Worm (Caenorhabditis elegans) whole organism, L2 larva: ENCODE data around the gene srt-53.

Experiments
- C34F6.9 ChIP-seq: fragments of 150-350 bp; optimal IDR thresholded peaks from 2 replicates; lab custom pipeline; 2014; ENCODE audit warnings: missing biosample characterization, missing genetic modification characterization
- Y55F3AM.14 ChIP-seq: fragments of 200-800 bp; sonication (Bioruptor generic); optimal IDR thresholded peaks from 2 replicates; lab custom pipeline; 2018; ENCODE audit warnings: mild to moderate bottlenecking, missing genetic modification characterization, missing compliant biosample characterization
- aly-2 ChIP-seq: fragments of 150-350 bp; optimal IDR thresholded peaks from 2 replicates; lab custom pipeline; 2014; ENCODE audit warnings: missing biosample characterization, missing genetic modification characterization
- ama-1 ChIP-seq: fragments of 150-350 bp; optimal IDR thresholded peaks from 2 replicates; lab custom pipeline; 2018; ENCODE audit warnings: inconsistent platforms
- blmp-1 ChIP-seq: sonication (generic microtip); optimal IDR thresholded peaks from 2 replicates; lab custom pipeline; 2017; ENCODE audit warnings: missing genetic modification characterization, mild to moderate bottlenecking, missing compliant biosample characterization, antibody characterized with exemption, moderate library complexity; ENCODE audit not compliant: insufficient read depth
- ceh-16 ChIP-seq: fragments of 150-350 bp; optimal IDR thresholded peaks from 2 replicates; lab custom pipeline; 2014; ENCODE audit warnings: missing biosample characterization, missing genetic modification characterization
- ceh-82 ChIP-seq: fragments of 150-350 bp; optimal IDR thresholded peaks from 2 replicates; lab custom pipeline; 2014; ENCODE audit warnings: missing biosample characterization, missing genetic modification characterization
- crh-2 ChIP-seq: sonication (generic microtip); optimal IDR thresholded peaks from 2 replicates; lab custom pipeline; 2017; ENCODE audit warnings: missing biosample characterization, missing genetic modification characterization
- egl-27 ChIP-seq: sonication (generic microtip); optimal IDR thresholded peaks from 3 replicates; lab custom pipeline; 2017; ENCODE audit warnings: missing biosample characterization, missing genetic modification reagents, missing genetic modification characterization
- elt-3 ChIP-seq: sonication (generic microtip); optimal IDR thresholded peaks from 2 replicates; lab custom pipeline; 2017; ENCODE audit warnings: missing biosample characterization, missing genetic modification characterization
- fos-1 ChIP-seq: fragments of 150-350 bp; optimal IDR thresholded peaks from 2 replicates; lab custom pipeline; 2014; ENCODE audit warnings: missing biosample characterization, missing genetic modification characterization
- gmeb-1 ChIP-seq: fragments of 150-350 bp; optimal IDR thresholded peaks from 2 replicates; lab custom pipeline; 2014; ENCODE audit warnings: missing biosample characterization, missing genetic modification characterization
- lin-11 ChIP-seq: fragments of 150-350 bp; sonication (generic microtip); optimal IDR thresholded peaks from 2 replicates; lab custom pipeline; 2014; ENCODE audit warnings: missing biosample characterization, missing genetic modification characterization, inconsistent platforms, mixed read lengths
- lsy-2 ChIP-seq, 2 experiments: fragments of 150-350 bp in 1 of 2; sonication (generic microtip) in 1 of 2; optimal IDR thresholded peaks; 2 replicates each; lab custom pipeline; 2014 to 2017; ENCODE audit warnings: missing biosample characterization in 2 of 2, missing genetic modification characterization in 2 of 2
- mab-5 ChIP-seq: fragments of 150-350 bp; optimal IDR thresholded peaks from 2 replicates; lab custom pipeline; 2014; ENCODE audit warnings: missing biosample characterization, missing genetic modification characterization
- mdl-1 ChIP-seq, 2 experiments: fragments of 150-350 bp in 1 of 2; sonication (generic microtip) in 1 of 2; optimal IDR thresholded peaks; 2 replicates each; lab custom pipeline; 2017; ENCODE audit warnings: missing biosample characterization in 2 of 2, missing genetic modification characterization in 2 of 2
- nhr-10 ChIP-seq: sonication (generic microtip); optimal IDR thresholded peaks from 2 replicates; lab custom pipeline; 2017; ENCODE audit warnings: missing biosample characterization, missing genetic modification characterization
- nhr-11 ChIP-seq: fragments of 150-350 bp; optimal IDR thresholded peaks from 2 replicates; lab custom pipeline; 2014; ENCODE audit warnings: missing biosample characterization, missing genetic modification characterization
- nhr-12 ChIP-seq: fragments of 150-350 bp; optimal IDR thresholded peaks from 2 replicates; lab custom pipeline; 2014; ENCODE audit warnings: missing biosample characterization, missing genetic modification characterization
- nhr-129 ChIP-seq: fragments of 150-350 bp; optimal IDR thresholded peaks from 2 replicates; lab custom pipeline; 2014; ENCODE audit warnings: missing biosample characterization, missing genetic modification characterization
- nhr-21 ChIP-seq: fragments of 150-350 bp; optimal IDR thresholded peaks from 2 replicates; lab custom pipeline; 2014; ENCODE audit warnings: missing biosample characterization, missing genetic modification characterization
- nhr-23 ChIP-seq: fragments of 150-350 bp; optimal IDR thresholded peaks from 2 replicates; lab custom pipeline; 2014; ENCODE audit warnings: missing biosample characterization, missing genetic modification reagents, missing genetic modification characterization
- nhr-237 ChIP-seq: fragments of 150-350 bp; optimal IDR thresholded peaks from 2 replicates; lab custom pipeline; 2014; ENCODE audit warnings: missing biosample characterization, missing genetic modification characterization
- nhr-25 ChIP-seq: fragments of 150-350 bp; sonication (generic microtip); optimal IDR thresholded peaks from 3 replicates; lab custom pipeline; 2014; ENCODE audit warnings: missing biosample characterization, missing genetic modification characterization
- nhr-77 ChIP-seq: fragments of 150-350 bp; optimal IDR thresholded peaks from 2 replicates; lab custom pipeline; 2014; ENCODE audit warnings: missing biosample characterization, missing genetic modification characterization
- peb-1 ChIP-seq: fragments of 150-350 bp; optimal IDR thresholded peaks from 2 replicates; lab custom pipeline; 2014; ENCODE audit warnings: missing biosample characterization, missing genetic modification characterization
- sem-4 ChIP-seq: fragments of 150-350 bp; optimal IDR thresholded peaks from 2 replicates; lab custom pipeline; 2014; ENCODE audit warnings: missing biosample characterization, missing genetic modification reagents, missing genetic modification characterization
- skn-1 ChIP-seq: sonication (generic microtip); optimal IDR thresholded peaks from 2 replicates; lab custom pipeline; 2017; ENCODE audit warnings: missing biosample characterization, missing genetic modification characterization
- sma-3 ChIP-seq: sonication (generic microtip); optimal IDR thresholded peaks from 2 replicates; lab custom pipeline; 2016; ENCODE audit warnings: missing genetic modification reagents, missing genetic modification characterization, missing compliant biosample characterization
- sma-9 ChIP-seq, 2 experiments: fragments of 150-350 bp in 1 of 2; sonication (generic microtip) in 1 of 2; optimal IDR thresholded peaks; 2 replicates each; lab custom pipeline; 2014 to 2016; ENCODE audit warnings: missing genetic modification characterization in 2 of 2, mild to moderate bottlenecking in 1 of 2, missing biosample characterization in 1 of 2, missing compliant biosample characterization in 1 of 2, missing genetic modification reagents in 1 of 2, moderate library complexity in 1 of 2
- snpc-4 ChIP-seq: fragments of 150-350 bp; optimal IDR thresholded peaks from 2 replicates; lab custom pipeline; 2014; ENCODE audit warnings: missing biosample characterization, missing genetic modification characterization
- unc-39 ChIP-seq: fragments of 150-350 bp; optimal IDR thresholded peaks from 2 replicates; lab custom pipeline; 2014; ENCODE audit warnings: missing biosample characterization, missing genetic modification characterization
- unc-62 ChIP-seq: fragments of 150-350 bp; optimal IDR thresholded peaks from 2 replicates; lab custom pipeline; 2014; ENCODE audit warnings: missing biosample characterization, missing genetic modification reagents, missing genetic modification characterization
- ztf-1 ChIP-seq: fragments of 200-800 bp; sonication (Bioruptor generic); conservative IDR thresholded peaks from 2 replicates; pipeline ENCODE4 v1.3.6; 2022; ENCODE audit warnings: missing genetic modification characterization, missing compliant biosample characterization
- ztf-11 ChIP-seq: sonication (generic microtip); optimal IDR thresholded peaks from 2 replicates; lab custom pipeline; 2017; ENCODE audit warnings: missing biosample characterization, missing genetic modification characterization
- ztf-4 ChIP-seq: fragments of 150-350 bp; optimal IDR thresholded peaks from 2 replicates; lab custom pipeline; 2014; ENCODE audit warnings: missing biosample characterization, missing genetic modification characterization

The srt-53 gene

ce11 chrV:7943568-7943967, 3.4 kb upstream of the srt-53 start, which contains the start of gene Y97E10B.1:
TSS of gene Y97E10B.1 (plus strand) at chrV:7943868.
- TF ChIP-seq ceh-82 (no peak), ama-1 (no peak), ztf-4 (no peak)

ce11 chrV:7937152-7937551, 3.0 kb downstream of the srt-53 start, which contains the start of gene srsx-3:
TSS of gene srsx-3 (minus strand) at chrV:7937252.
- TF ChIP-seq C34F6.9 (tag; lab: Kevin White, UChicago) (no peak), nhr-11 (tag; lab: Kevin White, UChicago) (no peak)

- TF ChIP-seq blmp-1 (tag; lab: Kevin White, UChicago) (no peak), aly-2 (tag; lab: Kevin White, UChicago) (no peak), sem-4 (tag; lab: Kevin White, UChicago) (no peak), nhr-129 (no peak), ceh-82 (no peak), peb-1 (tag; lab: Kevin White, UChicago) (no peak), ceh-16 (tag; lab: Kevin White, UChicago) (no peak), crh-2 (tag; lab: Kevin White, UChicago) (no peak), mdl-1 (tag; optimal IDR thresholded peaks at IDR 0.05; lab: Kevin White, UChicago) (no peak), unc-39 (tag; lab: Kevin White, UChicago) (no peak), lsy-2 (tag; optimal IDR thresholded peaks at IDR 0.05; lab: Kevin White, UChicago) (no peak), unc-62 (no peak), sma-3 (GFP tag; lab: Kevin White, UChicago) (no peak), lin-11 (tag; lab: Kevin White, UChicago) (no peak), nhr-23 (tag; lab: Kevin White, UChicago) (no peak), sma-9 (GFP tag; optimal IDR thresholded peaks at IDR 0.05; lab: Kevin White, UChicago) (no peak), sma-9 (tag; optimal IDR thresholded peaks at IDR 0.05; lab: Kevin White, UChicago) (no peak), gmeb-1 (tag; lab: Kevin White, UChicago) (no peak), nhr-12 (tag; lab: Kevin White, UChicago) (no peak), egl-27 (tag; lab: Kevin White, UChicago) (no peak)
These were observed 7.2 kb downstream of the srt-53 start, which contains the start of gene ncx-10 for ce11 chrV:7932998-7933397. TSS of gene ncx-10 (minus strand) at chrV:7933098.

ce11 chrV:7928660-7929059, 11.5 kb downstream of the srt-53 start, which contains the start of gene srsx-5:
TSS of gene srsx-5 (plus strand) at chrV:7928960.
- TF ChIP-seq egl-27 (tag; lab: Kevin White, UChicago) (no peak), nhr-77 (tag; lab: Kevin White, UChicago) (no peak), ztf-11 (no peak), nhr-25 (tag; lab: Kevin White, UChicago) (no peak), sma-3 (GFP tag; lab: Kevin White, UChicago) (no peak), elt-3 (tag; lab: Kevin White, UChicago) (no peak), blmp-1 (tag; lab: Kevin White, UChicago) (no peak), nhr-23 (tag; lab: Kevin White, UChicago) (no peak)
- TF ChIP-seq, all 48 proteins: peak for 0

DNA sequence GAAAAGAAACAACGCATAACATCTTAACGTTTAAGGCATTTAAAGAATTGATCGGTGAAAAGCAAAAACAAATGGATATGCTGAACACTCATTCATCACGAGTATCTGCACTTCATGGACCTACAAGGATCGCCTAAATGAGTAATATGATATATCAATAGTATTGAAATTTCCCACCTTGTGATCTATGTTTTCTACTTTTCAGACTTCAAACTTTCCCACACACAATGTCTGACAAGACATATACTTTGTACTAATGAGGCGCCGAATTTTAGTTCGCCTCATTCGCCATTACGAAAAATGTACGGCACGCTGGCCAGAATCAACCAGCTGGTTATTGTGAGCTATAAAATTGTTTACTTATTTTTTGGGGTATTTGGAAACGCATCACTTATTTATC, 13.4 kb downstream of the srt-53 start, which contains the start of gene srsx-6:
TSS of gene srsx-6 (plus strand) at position 301 of the 400 bp plus-strand sequence.
- no peak for TF ChIP-seq nhr-10 (tag; lab: Kevin White, UChicago)
- TF ChIP-seq fos-1: no peak
- TF ChIP-seq mab-5: no peak
- TF ChIP-seq nhr-237 (tag; lab: Kevin White, UChicago): no peak

DNA sequence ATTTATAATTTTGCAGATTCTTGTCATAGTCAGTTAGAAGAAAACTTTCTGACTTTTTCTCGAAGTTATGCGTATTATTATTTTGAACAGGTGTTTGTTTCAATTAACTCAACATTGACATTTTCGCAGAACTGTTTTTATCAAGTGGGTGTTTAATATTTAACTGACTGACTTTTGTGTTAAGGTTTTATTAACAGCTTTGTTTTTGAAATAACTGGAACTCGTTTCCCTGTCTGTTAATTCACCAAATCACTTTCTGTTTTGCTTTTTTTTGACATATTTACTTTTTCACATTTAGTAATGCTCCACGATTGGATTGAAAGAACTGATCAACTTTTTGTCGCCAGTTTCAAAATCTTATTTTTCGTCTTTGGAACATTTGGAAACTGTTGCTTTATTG, 14.7 kb downstream of the srt-53 start, which contains the start of gene srsx-7:
TSS of gene srsx-7 (plus strand) at position 301 of the 400 bp plus-strand sequence.
- TF ChIP-seq ztf-4: no peak
- no peak for TF ChIP-seq ztf-1 (GFP tag; lab: Robert Waterston, UW)
- TF ChIP-seq nhr-23 (tag; lab: Kevin White, UChicago): no peak
- TF ChIP-seq mab-5: no peak
- no peak for TF ChIP-seq elt-3 (tag; lab: Kevin White, UChicago)
- TF ChIP-seq sma-9 (GFP tag; optimal IDR thresholded peaks at IDR 0.05; lab: Kevin White, UChicago): no peak
- no peak for TF ChIP-seq sma-9 (tag; optimal IDR thresholded peaks at IDR 0.05; lab: Kevin White, UChicago)
- no peak for TF ChIP-seq unc-39 (tag; lab: Kevin White, UChicago)
- no peak for TF ChIP-seq nhr-21 (tag; lab: Kevin White, UChicago)
- TF ChIP-seq snpc-4 (tag; lab: Kevin White, UChicago): no peak
- no peak for TF ChIP-seq C34F6.9 (tag; lab: Kevin White, UChicago)
- no peak for TF ChIP-seq fos-1
- no peak for TF ChIP-seq ztf-11
- no peak for TF ChIP-seq skn-1 (tag; lab: Kevin White, UChicago)
- no peak for TF ChIP-seq Y55F3AM.14
- TF ChIP-seq nhr-11 (tag; lab: Kevin White, UChicago): no peak
- no peak for TF ChIP-seq nhr-12 (tag; lab: Kevin White, UChicago)
- TF ChIP-seq, all 48 proteins: peak for 0
